Worm (Caenorhabditis elegans): ENCODE results near the gene T25C12.3.

DNA sequence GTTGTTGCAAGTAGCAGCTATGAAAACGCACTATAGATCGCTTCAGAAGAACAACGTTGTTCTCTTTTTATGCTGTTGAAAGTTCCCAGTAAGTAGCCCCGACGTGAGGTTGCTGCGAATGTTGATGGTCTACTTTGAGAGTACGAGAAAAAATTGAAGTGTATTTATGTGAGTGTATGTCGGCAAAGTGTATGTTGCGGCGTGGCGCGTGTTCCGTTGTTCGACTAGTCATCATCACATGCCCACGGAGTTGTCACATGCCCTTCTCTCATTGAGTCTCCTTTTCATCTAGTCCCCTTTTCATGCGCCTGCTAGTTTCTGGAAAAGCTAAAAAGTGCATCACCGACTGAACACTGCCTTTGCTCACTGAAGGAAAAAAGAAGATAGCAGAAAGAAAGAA is 27.9 kb downstream of the T25C12.3 start:
- TF ChIP-seq dpl-1 (GFP tag; optimal IDR thresholded peaks at IDR 0.05) (peak in 2 of 3 experiments; percentile 3 to 18), ces-1 (GFP tag; optimal IDR thresholded peaks at IDR 0.05) (no peak), tbx-2 (tag; optimal IDR thresholded peaks at IDR 0.05) (peak; percentile 48), mdl-1 (tag; optimal IDR thresholded peaks at IDR 0.05) (peak in 1 of 2 experiments; percentile 88), ceh-88 (GFP tag; IDR thresholded peaks at IDR 0.05) (no peak)
